Worm (Caenorhabditis elegans) whole organism, L1 larva: ENCODE measurements around the gene Y53F4B.62.

Experiments
- C04F5.9 ChIP-seq: sonication (generic microtip); optimal IDR thresholded peaks from 2 replicates; lab custom pipeline; 2016; ENCODE audit warnings: missing genetic modification characterization, missing compliant biosample characterization
- F16B12.6 ChIP-seq: fragments of 150-350 bp; optimal IDR thresholded peaks from 2 replicates; lab custom pipeline; 2014; ENCODE audit warnings: missing biosample characterization, missing genetic modification characterization
- aly-2 ChIP-seq: fragments of 150-350 bp; optimal IDR thresholded peaks from 2 replicates; lab custom pipeline; 2014; ENCODE audit warnings: missing biosample characterization, missing genetic modification characterization
- ama-1 ChIP-seq: fragments of 150-350 bp; optimal IDR thresholded peaks from 2 replicates; lab custom pipeline; 2014
- ceh-88 ChIP-seq: fragments of 200-800 bp; sonication (Bioruptor generic); IDR thresholded peaks from 2 replicates; pipeline ENCODE4 v1.3.6; 2022; ENCODE audit warnings: missing genetic modification characterization, missing compliant biosample characterization
- efl-1 ChIP-seq, 4 experiments: fragments of 150-350 bp; optimal IDR thresholded peaks in 3 of 4; peaks in 1 of 4; 1 replicate in 1 of 4; 2 replicates in 3 of 4; lab custom pipeline; 2014; ENCODE audit warnings: missing biosample characterization in 2 of 4, missing genetic modification characterization in 2 of 4, missing genetic modification reagents in 2 of 4
- egl-27 ChIP-seq, 2 experiments: fragments of 150-350 bp in 1 of 2; sonication (generic microtip); optimal IDR thresholded peaks; 3 replicates each; lab custom pipeline; 2017 to 2018; ENCODE audit warnings: missing biosample characterization in 2 of 2, missing genetic modification characterization in 2 of 2, missing genetic modification reagents in 2 of 2
- elt-2 ChIP-seq: sonication (generic microtip); optimal IDR thresholded peaks from 2 replicates; lab custom pipeline; 2016; ENCODE audit warnings: missing genetic modification characterization, mild to moderate bottlenecking, inconsistent platforms, missing compliant biosample characterization, missing genetic modification reagents
- fkh-4 ChIP-seq: sonication (generic microtip); optimal IDR thresholded peaks from 2 replicates; lab custom pipeline; 2016; ENCODE audit warnings: missing compliant biosample characterization, missing genetic modification characterization, borderline replicate concordance
- fkh-8 ChIP-seq: sonication (generic microtip); optimal IDR thresholded peaks from 2 replicates; lab custom pipeline; 2016; ENCODE audit warnings: mild to moderate bottlenecking, missing genetic modification characterization, missing compliant biosample characterization
- grh-1 ChIP-seq: fragments of 200-800 bp; sonication (Bioruptor generic); IDR thresholded peaks from 2 replicates; pipeline ENCODE4 v1.3.6; 2022; ENCODE audit warnings: missing genetic modification reagents, missing genetic modification characterization, missing compliant biosample characterization
- hlh-17 ChIP-seq: fragments of 200-800 bp; sonication (Bioruptor generic); optimal IDR thresholded peaks from 2 replicates; lab custom pipeline; 2018; ENCODE audit warnings: missing genetic modification characterization, mild to moderate bottlenecking, missing compliant biosample characterization, moderate library complexity, borderline replicate concordance
- hlh-4 ChIP-seq: sonication (generic microtip); optimal IDR thresholded peaks from 2 replicates; lab custom pipeline; 2016; ENCODE audit warnings: mild to moderate bottlenecking, missing genetic modification characterization, missing compliant biosample characterization
- jun-1 ChIP-seq: fragments of 150-350 bp; optimal IDR thresholded peaks from 2 replicates; lab custom pipeline; 2014; ENCODE audit warnings: missing biosample characterization, missing genetic modification reagents, missing genetic modification characterization
- lin-13 ChIP-seq: fragments of 150-350 bp; optimal IDR thresholded peaks from 2 replicates; lab custom pipeline; 2014; ENCODE audit warnings: missing biosample characterization, missing genetic modification reagents, missing genetic modification characterization
- lin-35 ChIP-seq, 2 experiments: fragments of 150-350 bp; optimal IDR thresholded peaks; 2 replicates each; lab custom pipeline; 2014; ENCODE audit warnings: missing biosample characterization in 2 of 2, missing genetic modification characterization in 2 of 2, missing genetic modification reagents in 2 of 2
- mef-2 ChIP-seq: fragments of 150-350 bp; optimal IDR thresholded peaks from 2 replicates; lab custom pipeline; 2014; ENCODE audit warnings: missing biosample characterization, missing genetic modification characterization
- mep-1 ChIP-seq: fragments of 150-350 bp; optimal IDR thresholded peaks from 2 replicates; lab custom pipeline; 2014; ENCODE audit warnings: missing biosample characterization, missing genetic modification characterization
- nhr-19 ChIP-seq: fragments of 200-800 bp; sonication (Bioruptor generic); conservative IDR thresholded peaks from 2 replicates; pipeline ENCODE4 v1.3.6; 2022; ENCODE audit warnings: missing genetic modification characterization, missing compliant biosample characterization
- nhr-237 ChIP-seq: fragments of 150-350 bp; optimal IDR thresholded peaks from 2 replicates; lab custom pipeline; 2014; ENCODE audit warnings: missing biosample characterization, missing genetic modification characterization
- nhr-71 ChIP-seq: sonication (generic microtip); optimal IDR thresholded peaks from 2 replicates; lab custom pipeline; 2016; ENCODE audit warnings: mild to moderate bottlenecking, missing genetic modification characterization, moderate library complexity, missing compliant biosample characterization
- nhr-76 ChIP-seq: sonication (generic microtip); optimal IDR thresholded peaks from 2 replicates; lab custom pipeline; 2017; ENCODE audit warnings: missing biosample characterization, missing genetic modification characterization
- nhr-85 ChIP-seq: sonication (generic microtip); peaks from one replicate; lab custom pipeline; 2016; ENCODE audit warnings: missing genetic modification characterization, inconsistent platforms, missing compliant biosample characterization
- pqm-1 ChIP-seq: sonication (generic microtip); optimal IDR thresholded peaks from 3 replicates; lab custom pipeline; 2017; ENCODE audit warnings: missing biosample characterization, missing genetic modification characterization
- rnt-1 ChIP-seq: sonication (generic microtip); optimal IDR thresholded peaks from 2 replicates; lab custom pipeline; 2016; ENCODE audit warnings: mild to moderate bottlenecking, missing genetic modification characterization, moderate library complexity, missing compliant biosample characterization
- snpc-4 ChIP-seq: fragments of 150-350 bp; optimal IDR thresholded peaks from 2 replicates; lab custom pipeline; 2014; ENCODE audit warnings: missing biosample characterization, missing genetic modification characterization
- sptf-1 ChIP-seq: fragments of 150-350 bp; optimal IDR thresholded peaks from 2 replicates; lab custom pipeline; 2014; ENCODE audit warnings: missing biosample characterization, missing genetic modification characterization
- sup-37 ChIP-seq: fragments of 200-800 bp; sonication (Bioruptor generic); optimal IDR thresholded peaks from 2 replicates; lab custom pipeline; 2018; ENCODE audit warnings: mild to moderate bottlenecking, missing genetic modification characterization, missing compliant biosample characterization
- tbx-2 ChIP-seq: sonication (generic microtip); optimal IDR thresholded peaks from 2 replicates; lab custom pipeline; 2016; ENCODE audit warnings: missing genetic modification characterization, missing compliant biosample characterization
- tlp-1 ChIP-seq: fragments of 150-350 bp; optimal IDR thresholded peaks from 2 replicates; lab custom pipeline; 2014; ENCODE audit warnings: missing biosample characterization, missing genetic modification characterization
- unc-130 ChIP-seq: fragments of 150-350 bp; optimal IDR thresholded peaks from 2 replicates; lab custom pipeline; 2017; ENCODE audit warnings: missing biosample characterization, missing genetic modification characterization, inconsistent platforms
- unc-30 ChIP-seq: sonication (generic microtip); optimal IDR thresholded peaks from 2 replicates; lab custom pipeline; 2017; ENCODE audit warnings: missing biosample characterization, missing genetic modification characterization
- unc-86 ChIP-seq: sonication (generic microtip); optimal IDR thresholded peaks from 2 replicates; lab custom pipeline; 2016; ENCODE audit warnings: missing genetic modification characterization, missing compliant biosample characterization
- unc-98 ChIP-seq: fragments of 200-800 bp; sonication (Bioruptor generic); IDR thresholded peaks from 2 replicates; pipeline ENCODE4 v1.3.6; 2022; ENCODE audit warnings: missing genetic modification characterization, missing compliant biosample characterization
- ztf-4 ChIP-seq: fragments of 150-350 bp; optimal IDR thresholded peaks from 2 replicates; lab custom pipeline; 2014; ENCODE audit warnings: missing biosample characterization, missing genetic modification characterization

Y53F4B.62 gene

ce11 chrII:15165681-15166235, 35.3 kb upstream of the Y53F4B.62 start, which contains the start of gene gst-27 (continued):
- peak; percentile 79 for TF ChIP-seq snpc-4 (tag; lab: Kevin White, UChicago)

- TF ChIP-seq sup-37 (GFP tag; lab: Kevin White, UChicago) (no peak), nhr-85 (tag; lab: Kevin White, UChicago) (no peak), lin-35 (GFP tag; optimal IDR thresholded peaks at IDR 0.05; lab: Kevin White, UChicago) (no peak), unc-30 (tag; lab: Kevin White, UChicago) (no peak), fkh-4 (no peak), elt-2 (tag; lab: Kevin White, UChicago) (no peak), efl-1 (optimal IDR thresholded peaks at IDR 0.05; lab: Kevin White, UChicago) (no peak), efl-1 (GFP tag; optimal IDR thresholded peaks at IDR 0.05 in 1 of 2; lab: Kevin White, UChicago) (no peak), hlh-4 (tag; lab: Kevin White, UChicago) (no peak), nhr-237 (tag; lab: Kevin White, UChicago) (no peak), pqm-1 (tag; lab: Kevin White, UChicago) (no peak), egl-27 (tag; optimal IDR thresholded peaks at IDR 0.05; lab: Kevin White, UChicago) (no peak), nhr-71 (tag; lab: Kevin White, UChicago) (no peak), unc-86 (tag; lab: Kevin White, UChicago) (no peak), nhr-76 (no peak), C04F5.9 (tag; lab: Kevin White, UChicago) (no peak), ztf-4 (tag; lab: Kevin White, UChicago) (no peak), jun-1 (tag; lab: Kevin White, UChicago) (no peak), nhr-19 (GFP tag; lab: Robert Waterston, UW) (no peak), F16B12.6 (tag; lab: Kevin White, UChicago) (no peak), unc-98 (no peak)
Observed at ce11 chrII:15164453-15164852, 34.0 kb upstream of the Y53F4B.62 start, which contains the start of gene gst-26. Gene gst-26 (minus strand): TSS chrII:15164553.

- TF ChIP-seq elt-2 (tag; lab: Kevin White, UChicago), result no peak
- TF ChIP-seq efl-1 (optimal IDR thresholded peaks at IDR 0.05; lab: Kevin White, UChicago), result no peak
- TF ChIP-seq efl-1 (GFP tag; optimal IDR thresholded peaks at IDR 0.05 in 1 of 2; lab: Kevin White, UChicago), result peak in 1 of 2 experiments; percentile 59
- TF ChIP-seq nhr-237 (tag; lab: Kevin White, UChicago), result no peak
- TF ChIP-seq, all 84 proteins: peak for 1
Observed at ce11 chrII:15158364-15158763, 28.0 kb upstream of the Y53F4B.62 start.

DNA sequence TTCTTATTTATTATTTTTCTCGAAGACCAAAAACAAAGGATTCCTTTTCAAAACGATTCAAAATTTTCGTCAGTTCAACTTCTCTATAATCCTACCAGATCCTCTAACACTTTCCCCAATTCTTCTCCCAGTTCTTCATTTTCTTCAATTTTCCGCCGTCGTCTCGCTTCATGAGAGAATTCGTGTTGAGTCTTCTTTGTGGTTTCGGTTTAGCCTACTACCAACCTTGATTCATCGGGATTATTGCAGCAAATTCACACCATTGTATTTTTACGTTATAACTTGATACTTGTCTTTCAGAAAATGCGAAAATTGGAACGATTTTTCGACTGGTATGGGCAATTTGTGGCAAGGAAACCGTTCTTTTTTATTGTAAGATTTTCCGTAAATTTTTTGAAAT, 27.5 kb upstream of the Y53F4B.62 start, which contains the start of gene ptr-20:
TSS of gene ptr-20 (plus strand) at position 301 of the 400 bp plus-strand sequence.
- TF ChIP-seq ama-1 (lab: Kevin White, UChicago) (no peak), fkh-4 (no peak), grh-1 (GFP tag; lab: Robert Waterston, UW) (no peak), F16B12.6 (tag; lab: Kevin White, UChicago) (no peak), lin-13 (no peak), sptf-1 (no peak), unc-30 (tag; lab: Kevin White, UChicago) (no peak), tbx-2 (no peak), elt-2 (tag; lab: Kevin White, UChicago) (no peak), nhr-85 (tag; lab: Kevin White, UChicago) (no peak), ceh-88 (GFP tag; lab: Robert Waterston, UW) (no peak), aly-2 (tag; lab: Kevin White, UChicago) (no peak), mef-2 (tag; lab: Kevin White, UChicago) (no peak), mep-1 (tag; lab: Kevin White, UChicago) (no peak), hlh-17 (no peak)
- TF ChIP-seq, all 84 proteins: peak for 0

DNA sequence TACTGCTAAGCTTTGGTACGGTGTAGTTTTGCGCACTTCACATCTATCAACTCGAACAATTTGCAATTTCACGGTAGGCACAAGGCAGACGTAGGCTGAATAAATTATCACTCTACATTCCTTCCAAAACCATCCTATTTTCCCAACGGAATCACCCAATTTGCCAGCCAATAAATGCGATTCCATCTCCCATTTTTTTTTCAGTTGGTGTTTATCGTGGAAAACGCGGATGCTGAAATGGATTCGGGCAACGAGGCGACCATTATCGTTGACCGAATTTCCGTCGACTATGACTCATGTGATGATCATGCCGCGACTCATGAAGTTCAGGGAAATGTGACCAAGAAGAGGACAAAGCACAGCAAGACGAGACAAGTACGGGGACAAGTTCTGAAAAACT, 18.0 kb upstream of the Y53F4B.62 start:
- TF ChIP-seq grh-1 (GFP tag; lab: Robert Waterston, UW) (no peak), fkh-8 (tag; lab: Kevin White, UChicago) (no peak), tlp-1 (tag; lab: Kevin White, UChicago) (no peak), rnt-1 (tag; lab: Kevin White, UChicago) (no peak), nhr-85 (tag; lab: Kevin White, UChicago) (no peak), unc-130 (tag; lab: Kevin White, UChicago) (no peak), unc-86 (tag; lab: Kevin White, UChicago) (no peak)
